Fruit fly (Drosophila melanogaster) whole organism, embryonic: ENCODE data around the gene CG10232.

Source experiments
- C15 ChIP-seq: fragments of 200-800 bp; sonication (Bioruptor generic); IDR thresholded peaks from 3 replicates; pipeline ENCODE4 v1.3.6; 2022; ENCODE audit warnings: missing biosample characterization, missing genetic modification characterization
- CG10209 ChIP-seq: fragments of 200-800 bp; sonication (Bioruptor generic); optimal IDR thresholded peaks from 3 replicates; lab custom pipeline; 2017; ENCODE audit warnings: missing biosample characterization, mild to moderate bottlenecking, missing genetic modification characterization, missing genetic modification reagents
- CG11456 ChIP-seq: fragments of 200-800 bp; sonication (Bioruptor generic); IDR thresholded peaks from 3 replicates; pipeline ENCODE4 v1.3.6; 2022; ENCODE audit warnings: missing biosample characterization, missing genetic modification characterization
- CG11695 ChIP-seq: fragments of 200-800 bp; sonication (Bioruptor generic); IDR thresholded peaks from 3 replicates; pipeline ENCODE4 v1.3.6; 2022; ENCODE audit warnings: missing biosample characterization, missing genetic modification characterization
- CG11723 ChIP-seq: fragments of 200-800 bp; sonication (Bioruptor generic); optimal IDR thresholded peaks from 2 replicates; lab custom pipeline; 2017; ENCODE audit warnings: missing biosample characterization, mild to moderate bottlenecking, missing genetic modification characterization
- CG14441 ChIP-seq: fragments of 200-800 bp; sonication (Bioruptor generic); IDR thresholded peaks from 2 replicates; pipeline ENCODE4 v1.3.6; 2022; ENCODE audit warnings: missing biosample characterization, missing genetic modification characterization
- CG1529 ChIP-seq: fragments of 200-800 bp; sonication (Bioruptor generic); optimal IDR thresholded peaks from 3 replicates; lab custom pipeline; 2018; ENCODE audit warnings: missing biosample characterization, missing genetic modification characterization
- CG15601 ChIP-seq: fragments of 200-800 bp; sonication (Bioruptor generic); optimal IDR thresholded peaks from 3 replicates; lab custom pipeline; 2019; ENCODE audit warnings: missing biosample characterization, mild to moderate bottlenecking, missing genetic modification characterization, moderate library complexity
- CG16863 ChIP-seq: fragments of 200-800 bp; sonication (Bioruptor generic); optimal IDR thresholded peaks from 3 replicates; lab custom pipeline; 2016; ENCODE audit warnings: missing biosample characterization, missing genetic modification characterization
- CG17328 ChIP-seq: fragments of 200-800 bp; sonication (Bioruptor generic); IDR thresholded peaks from 2 replicates; pipeline ENCODE4 v1.3.6; 2022; ENCODE audit warnings: missing biosample characterization, missing genetic modification characterization
- CG18764 ChIP-seq: fragments of 200-800 bp; sonication (Bioruptor generic); optimal IDR thresholded peaks from 3 replicates; lab custom pipeline; 2016; ENCODE audit warnings: missing biosample characterization, missing genetic modification characterization
- CG2875 ChIP-seq: fragments of 200-800 bp; sonication (Bioruptor generic); optimal IDR thresholded peaks from 2 replicates; lab custom pipeline; 2017; ENCODE audit warnings: missing biosample characterization, mild to moderate bottlenecking, missing genetic modification characterization, missing genetic modification reagents
- CG30431 ChIP-seq: fragments of 200-800 bp; sonication (Bioruptor generic); optimal IDR thresholded peaks from 2 replicates; lab custom pipeline; 2017; ENCODE audit warnings: missing biosample characterization, missing genetic modification characterization
- CG32532 ChIP-seq: fragments of 200-800 bp; sonication (Bioruptor generic); IDR thresholded peaks from 2 replicates; pipeline ENCODE4 v1.3.6; 2022; ENCODE audit warnings: missing biosample characterization, missing genetic modification characterization
- CG3407 ChIP-seq: fragments of 200-800 bp; sonication (Bioruptor generic); optimal IDR thresholded peaks from 2 replicates; lab custom pipeline; 2018; ENCODE audit warnings: missing biosample characterization, mild to moderate bottlenecking, missing genetic modification characterization
- CG34224 ChIP-seq: fragments of 200-800 bp; sonication (Bioruptor generic); IDR thresholded peaks from 3 replicates; pipeline ENCODE4 v1.3.6; 2022; ENCODE audit warnings: missing biosample characterization, missing genetic modification characterization; ENCODE audit not compliant: partially characterized antibody
- CG5180 ChIP-seq: fragments of 200-800 bp; sonication (Bioruptor generic); optimal IDR thresholded peaks from 3 replicates; lab custom pipeline; 2017; ENCODE audit warnings: missing biosample characterization, missing genetic modification characterization, mild to moderate bottlenecking, moderate library complexity, missing genetic modification reagents
- CG5953 ChIP-seq: fragments of 200-800 bp; sonication (Bioruptor generic); IDR thresholded peaks from 2 replicates; pipeline ENCODE4 v1.3.6; 2022; ENCODE audit warnings: missing biosample characterization, missing genetic modification characterization
- CG6683 ChIP-seq: fragments of 200-800 bp; sonication (Bioruptor generic); optimal IDR thresholded peaks from 2 replicates; lab custom pipeline; 2017; ENCODE audit warnings: missing biosample characterization, mild to moderate bottlenecking, missing genetic modification characterization, missing genetic modification reagents
- CG7928 ChIP-seq: fragments of 200-800 bp; sonication (Bioruptor generic); optimal IDR thresholded peaks from 2 replicates; lab custom pipeline; 2017; ENCODE audit warnings: missing biosample characterization, mild to moderate bottlenecking, missing genetic modification characterization
- CG9437 ChIP-seq: fragments of 200-800 bp; sonication (Bioruptor generic); optimal IDR thresholded peaks from 2 replicates; lab custom pipeline; 2018; ENCODE audit warnings: missing biosample characterization, mild to moderate bottlenecking, missing genetic modification characterization
- CG9817 ChIP-seq: fragments of 200-800 bp; sonication (Bioruptor generic); optimal IDR thresholded peaks from 2 replicates; lab custom pipeline; 2018; ENCODE audit warnings: missing biosample characterization, mild to moderate bottlenecking, missing genetic modification characterization, moderate library complexity
- CrebB ChIP-seq: fragments of 200-800 bp; sonication (Bioruptor generic); optimal IDR thresholded peaks from 3 replicates; lab custom pipeline; 2018; ENCODE audit warnings: missing biosample characterization, mild to moderate bottlenecking, missing genetic modification characterization
- Dip2 ChIP-seq: fragments of 200-800 bp; sonication (Bioruptor generic); IDR thresholded peaks from 2 replicates; pipeline ENCODE4 v1.3.6; 2022; ENCODE audit warnings: missing biosample characterization, missing genetic modification characterization
- E2f2 ChIP-seq: fragments of 200-800 bp; sonication (Bioruptor generic); IDR thresholded peaks from 2 replicates; pipeline ENCODE4 v1.3.6; 2022; ENCODE audit warnings: missing biosample characterization, missing genetic modification characterization
- H15 ChIP-seq: fragments of 200-800 bp; sonication (Bioruptor generic); IDR thresholded peaks from 3 replicates; pipeline ENCODE4 v1.3.6; 2022; ENCODE audit warnings: missing biosample characterization, missing genetic modification characterization
- HLH54F ChIP-seq: fragments of 200-800 bp; sonication (Bioruptor generic); optimal IDR thresholded peaks from 3 replicates; lab custom pipeline; 2016; ENCODE audit warnings: missing biosample characterization, missing genetic modification characterization
- Hand ChIP-seq: fragments of 200-800 bp; sonication (Bioruptor generic); optimal IDR thresholded peaks from 2 replicates; lab custom pipeline; 2017; ENCODE audit warnings: mild to moderate bottlenecking, missing biosample characterization, missing genetic modification reagents, missing genetic modification characterization
- Hmr ChIP-seq: fragments of 200-800 bp; sonication (Bioruptor generic); optimal IDR thresholded peaks from 3 replicates; lab custom pipeline; 2017; ENCODE audit warnings: mild to moderate bottlenecking, missing biosample characterization, missing genetic modification reagents, missing genetic modification characterization
- MTF-1 ChIP-seq: fragments of 200-800 bp; sonication (Bioruptor generic); optimal IDR thresholded peaks from 2 replicates; lab custom pipeline; 2018; ENCODE audit warnings: missing biosample characterization, mild to moderate bottlenecking, missing genetic modification characterization, borderline replicate concordance
- Nf-YC ChIP-seq: fragments of 200-800 bp; optimal IDR thresholded peaks from 3 replicates; lab custom pipeline; 2019; ENCODE audit warnings: missing biosample characterization, mild to moderate bottlenecking, missing genetic modification characterization, moderate library complexity
- PHDP ChIP-seq: fragments of 200-800 bp; sonication (Bioruptor generic); optimal IDR thresholded peaks from 3 replicates; lab custom pipeline; 2018; ENCODE audit warnings: missing biosample characterization, mild to moderate bottlenecking, missing genetic modification characterization, moderate library complexity
- ac ChIP-seq: fragments of 200-800 bp; sonication (Bioruptor generic); optimal IDR thresholded peaks from 3 replicates; lab custom pipeline; 2017; ENCODE audit warnings: missing biosample characterization, mild to moderate bottlenecking, missing genetic modification characterization
- br ChIP-seq: fragments of >200 bp; optimal IDR thresholded peaks from 2 replicates; lab custom pipeline; 2017
- cas ChIP-seq: fragments of 200-800 bp; sonication (Bioruptor generic); IDR thresholded peaks from 2 replicates; pipeline ENCODE4 v1.3.6; 2022; ENCODE audit warnings: missing biosample characterization, missing genetic modification characterization
- corto ChIP-seq: fragments of 200-800 bp; sonication (Bioruptor generic); optimal IDR thresholded peaks from 2 replicates; lab custom pipeline; 2016; ENCODE audit warnings: missing biosample characterization, mild to moderate bottlenecking, missing genetic modification characterization, moderate library complexity
- ems ChIP-seq: fragments of 200-800 bp; sonication (Bioruptor generic); optimal IDR thresholded peaks from 3 replicates; lab custom pipeline; 2016; ENCODE audit warnings: missing biosample characterization, missing genetic modification characterization
- gce ChIP-seq: fragments of 200-800 bp; sonication (Bioruptor generic); IDR thresholded peaks from 3 replicates; pipeline ENCODE4 v1.3.6; 2022; ENCODE audit warnings: missing biosample characterization, missing genetic modification characterization
- gsb ChIP-seq: fragments of 200-800 bp; sonication (Bioruptor generic); IDR thresholded peaks from 2 replicates; pipeline ENCODE4 v1.3.6; 2022; ENCODE audit warnings: missing biosample characterization, missing genetic modification characterization
- her ChIP-seq: fragments of 200-800 bp; sonication (Bioruptor generic); optimal IDR thresholded peaks from 2 replicates; lab custom pipeline; 2016; ENCODE audit warnings: missing biosample characterization, missing genetic modification characterization
- inv ChIP-seq: fragments of 200-800 bp; sonication (Bioruptor generic); IDR thresholded peaks from 2 replicates; pipeline ENCODE4 v1.3.6; 2022; ENCODE audit warnings: missing biosample characterization, missing genetic modification characterization; ENCODE audit not compliant: partially characterized antibody
- kni ChIP-seq: fragments of 200-800 bp; sonication (Bioruptor generic); optimal IDR thresholded peaks from 3 replicates; lab custom pipeline; 2017; ENCODE audit warnings: mild to moderate bottlenecking, missing biosample characterization, missing genetic modification reagents, missing genetic modification characterization
- nerfin-2 ChIP-seq: fragments of 200-800 bp; sonication (Bioruptor generic); IDR thresholded peaks from 2 replicates; pipeline ENCODE4 v1.3.6; 2022; ENCODE audit warnings: missing biosample characterization, missing genetic modification characterization; ENCODE audit not compliant: partially characterized antibody
- pfk ChIP-seq: fragments of 200-800 bp; sonication (Bioruptor generic); optimal IDR thresholded peaks from 2 replicates; lab custom pipeline; 2018; ENCODE audit warnings: missing biosample characterization, mild to moderate bottlenecking, missing genetic modification characterization, moderate library complexity
- pita ChIP-seq: fragments of 200-800 bp; sonication (Bioruptor generic); optimal IDR thresholded peaks from 2 replicates; lab custom pipeline; 2017; ENCODE audit warnings: missing biosample characterization, mild to moderate bottlenecking, missing genetic modification characterization
- sens-2 ChIP-seq: fragments of 200-800 bp; sonication (Bioruptor generic); IDR thresholded peaks from 2 replicates; pipeline ENCODE4 v1.3.6; 2022; ENCODE audit warnings: missing biosample characterization, missing genetic modification characterization
- sqz ChIP-seq: fragments of 200-800 bp; sonication (Bioruptor generic); optimal IDR thresholded peaks from 3 replicates; lab custom pipeline; 2018; ENCODE audit warnings: missing biosample characterization, mild to moderate bottlenecking, missing genetic modification characterization
- twi ChIP-seq: fragments of 200-800 bp; optimal IDR thresholded peaks from 2 replicates; lab custom pipeline; 2019; ENCODE audit warnings: missing biosample characterization, mild to moderate bottlenecking, missing genetic modification characterization, moderate library complexity
- zen ChIP-seq: fragments of 200-800 bp; sonication (Bioruptor generic); optimal IDR thresholded peaks from 3 replicates; lab custom pipeline; 2018; ENCODE audit warnings: missing biosample characterization, mild to moderate bottlenecking, missing genetic modification characterization, moderate library complexity
- zfh1 ChIP-seq: fragments of 200-800 bp; sonication (Bioruptor generic); IDR thresholded peaks from 3 replicates; pipeline ENCODE4 v1.3.6; 2022; ENCODE audit warnings: missing biosample characterization, missing genetic modification characterization

Gene CG10232

DNA sequence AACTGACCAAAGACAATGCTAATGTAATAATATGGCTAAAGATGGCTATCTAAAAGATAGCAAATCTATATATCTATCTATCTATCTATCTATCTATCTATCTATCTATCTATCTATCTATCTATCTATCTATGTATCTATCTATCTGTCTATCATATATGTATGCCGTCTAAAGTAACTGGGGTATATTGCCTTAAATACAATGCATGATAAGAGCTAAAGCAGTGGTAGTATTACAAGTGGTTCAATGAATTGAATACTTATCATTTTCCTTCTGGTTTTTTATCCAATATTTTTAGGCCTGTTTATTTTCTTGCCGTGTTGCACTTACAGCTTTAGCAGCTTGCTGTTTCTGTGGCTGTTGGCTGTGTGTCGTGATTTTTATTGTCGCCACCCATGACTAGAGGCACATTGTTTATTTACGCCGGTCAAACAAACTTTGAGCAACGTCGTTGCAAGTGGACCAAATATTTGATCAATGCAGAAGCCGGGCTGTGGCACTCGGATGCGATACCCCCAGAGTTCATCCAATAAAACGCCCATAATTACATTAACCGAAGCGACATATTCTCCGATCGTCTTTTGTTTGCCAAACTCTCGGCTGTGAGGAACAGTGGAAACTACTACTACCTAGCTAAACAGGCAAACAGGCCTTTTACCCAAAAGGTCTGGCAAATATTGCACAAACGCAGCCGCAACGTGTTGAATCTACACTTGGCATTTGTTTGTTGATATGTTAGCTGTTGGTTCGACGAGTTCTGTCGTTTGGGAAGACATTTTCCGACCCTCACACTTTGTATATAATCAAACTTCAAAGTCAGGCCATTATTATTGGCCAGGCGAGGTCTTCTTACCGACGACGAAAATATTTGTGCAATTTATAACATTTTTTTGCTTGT, 16.5 kb upstream of the CG10232 start (continued):
- TF ChIP-seq CG34224: no peak
- no peak for TF ChIP-seq inv (GFP tag; lab: Robert Waterston, UW)
- no peak for TF ChIP-seq Nf-YC (tag; lab: Kevin White, UChicago)
- TF ChIP-seq pfk: no peak
- no peak for TF ChIP-seq CrebB (tag; lab: Kevin White, UChicago)
- no peak for TF ChIP-seq twi (tag; lab: Kevin White, UChicago)
- TF ChIP-seq CG16863: no peak
- TF ChIP-seq Hmr (GFP tag; lab: Kevin White, UChicago): no peak
- no peak for TF ChIP-seq CG14441 (GFP tag; lab: Robert Waterston, UW)
- TF ChIP-seq br (lab: Kevin White, UChicago): no peak
- no peak for TF ChIP-seq gce
- TF ChIP-seq CG3407 (GFP tag; lab: Kevin White, UChicago): peak; percentile 18
- TF ChIP-seq CG1529 (GFP tag; lab: Kevin White, UChicago): no peak
- no peak for TF ChIP-seq H15 (GFP tag; lab: Robert Waterston, UW)
- no peak for TF ChIP-seq CG11456 (GFP tag; lab: Robert Waterston, UW)
- TF ChIP-seq sens-2 (GFP tag; lab: Robert Waterston, UW): no peak
- no peak for TF ChIP-seq CG6683
- no peak for TF ChIP-seq E2f2 (GFP tag; lab: Robert Waterston, UW)
- no peak for TF ChIP-seq CG17328 (GFP tag; lab: Robert Waterston, UW)
- no peak for TF ChIP-seq gsb (GFP tag; lab: Robert Waterston, UW)
- peak; percentile 17 for TF ChIP-seq ac (GFP tag; lab: Kevin White, UChicago)
- no peak for TF ChIP-seq kni (GFP tag; lab: Kevin White, UChicago)
- TF ChIP-seq ems (GFP tag; lab: Kevin White, UChicago): no peak
- no peak for TF ChIP-seq CG9817 (tag; lab: Kevin White, UChicago)
- TF ChIP-seq CG9437: no peak
- no peak for TF ChIP-seq CG5953 (GFP tag; lab: Robert Waterston, UW)
- no peak for TF ChIP-seq HLH54F (GFP tag; lab: Kevin White, UChicago)
- TF ChIP-seq CG11723 (GFP tag; lab: Kevin White, UChicago): no peak
- TF ChIP-seq CG15601 (tag; lab: Kevin White, UChicago): no peak
- peak; percentile 10 for TF ChIP-seq CG10209 (GFP tag; lab: Kevin White, UChicago)
- TF ChIP-seq pita (GFP tag; lab: Kevin White, UChicago): no peak
- TF ChIP-seq CG2875 (GFP tag; lab: Kevin White, UChicago): no peak
- TF ChIP-seq CG18764 (GFP tag; lab: Kevin White, UChicago): no peak
- TF ChIP-seq Hand (GFP tag; lab: Kevin White, UChicago): no peak
- no peak for TF ChIP-seq CG5180 (GFP tag; lab: Kevin White, UChicago)
- no peak for TF ChIP-seq sqz (GFP tag; lab: Kevin White, UChicago)
- TF ChIP-seq CG30431: no peak
- no peak for TF ChIP-seq PHDP (tag; lab: Kevin White, UChicago)
- no peak for TF ChIP-seq Dip2 (GFP tag; lab: Robert Waterston, UW)
- no peak for TF ChIP-seq cas (GFP tag; lab: Robert Waterston, UW)
- peak; percentile 6 for TF ChIP-seq MTF-1
- no peak for TF ChIP-seq CG11695 (GFP tag; lab: Robert Waterston, UW)
- no peak for TF ChIP-seq C15 (GFP tag; lab: Robert Waterston, UW)
- no peak for TF ChIP-seq CG7928
- no peak for TF ChIP-seq nerfin-2
- no peak for TF ChIP-seq her (GFP tag; lab: Kevin White, UChicago)
- no peak for TF ChIP-seq zfh1 (GFP tag; lab: Robert Waterston, UW)
- TF ChIP-seq corto: no peak
- no peak for TF ChIP-seq zen (tag; lab: Kevin White, UChicago)
- TF ChIP-seq CG32532: no peak
